Fruit fly (Drosophila melanogaster) whole organism, embryonic: ENCODE results near the gene CG14220.

Experiments used
- CG10959 ChIP-seq: fragments of 200-800 bp; sonication (Bioruptor generic); IDR thresholded peaks from 2 replicates; pipeline ENCODE4 v1.3.6; 2022; ENCODE audit warnings: missing biosample characterization, missing genetic modification characterization
- CG12744 ChIP-seq: fragments of 200-800 bp; sonication (Bioruptor generic); optimal IDR thresholded peaks from 2 replicates; lab custom pipeline; 2016; ENCODE audit warnings: missing biosample characterization, missing genetic modification characterization
- CG13123 ChIP-seq: fragments of 200-800 bp; sonication (Bioruptor generic); optimal IDR thresholded peaks from 2 replicates; lab custom pipeline; 2016; ENCODE audit warnings: missing biosample characterization, missing genetic modification characterization
- CG15479 ChIP-seq: fragments of 200-800 bp; sonication (Bioruptor generic); optimal IDR thresholded peaks from 3 replicates; lab custom pipeline; 2019; ENCODE audit warnings: missing biosample characterization, mild to moderate bottlenecking, missing genetic modification characterization, moderate library complexity
- CG18764 ChIP-seq: fragments of 200-800 bp; sonication (Bioruptor generic); optimal IDR thresholded peaks from 3 replicates; lab custom pipeline; 2016; ENCODE audit warnings: missing biosample characterization, missing genetic modification characterization
- CG31224 ChIP-seq: fragments of 200-800 bp; sonication (Bioruptor generic); IDR thresholded peaks from 2 replicates; pipeline ENCODE4 v1.3.6; 2022; ENCODE audit warnings: missing biosample characterization, missing genetic modification characterization
- CG33213 ChIP-seq: fragments of 200-800 bp; sonication (Bioruptor generic); optimal IDR thresholded peaks from 3 replicates; lab custom pipeline; 2016; ENCODE audit warnings: missing biosample characterization, missing genetic modification characterization
- CG3838 ChIP-seq: fragments of 200-800 bp; sonication (Bioruptor generic); optimal IDR thresholded peaks from 3 replicates; lab custom pipeline; 2016; ENCODE audit warnings: missing biosample characterization, missing genetic modification characterization
- CG42726 ChIP-seq: fragments of 200-800 bp; sonication (Bioruptor generic); IDR thresholded peaks from 2 replicates; pipeline ENCODE4 v1.3.6; 2022; ENCODE audit warnings: missing biosample characterization, missing genetic modification characterization; ENCODE audit not compliant: partially characterized antibody
- CG6854 ChIP-seq: fragments of 200-800 bp; sonication (Bioruptor generic); optimal IDR thresholded peaks from 3 replicates; lab custom pipeline; 2017; ENCODE audit warnings: missing biosample characterization, mild to moderate bottlenecking, missing genetic modification characterization
- CG8765 ChIP-seq: fragments of 200-800 bp; sonication (Bioruptor generic); IDR thresholded peaks from 2 replicates; pipeline ENCODE4 v1.3.6; 2022; ENCODE audit warnings: missing biosample characterization, missing genetic modification characterization
- CG8924 ChIP-seq: fragments of 200-800 bp; optimal IDR thresholded peaks from 3 replicates; lab custom pipeline; 2019; ENCODE audit warnings: missing biosample characterization, mild to moderate bottlenecking, missing genetic modification characterization, moderate library complexity
- D ChIP-seq, 2 experiments: fragments of 200-800 bp in 1 of 2; fragments of >200 bp in 1 of 2; sonication (Bioruptor generic) in 1 of 2; optimal IDR thresholded peaks; 2 replicates in 1 of 2; 3 replicates in 1 of 2; lab custom pipeline; 2017; ENCODE audit warnings: mild to moderate bottlenecking in 1 of 2, missing biosample characterization in 1 of 2, missing genetic modification characterization in 1 of 2, missing genetic modification reagents in 1 of 2
- ERR ChIP-seq: fragments of 200-800 bp; sonication (Bioruptor generic); optimal IDR thresholded peaks from 2 replicates; lab custom pipeline; 2016; ENCODE audit warnings: missing biosample characterization, missing genetic modification characterization
- Ets65A ChIP-seq: fragments of 200-800 bp; sonication (Bioruptor generic); peaks from one replicate; lab custom pipeline; 2016; ENCODE audit warnings: missing biosample characterization, missing genetic modification characterization
- Fer1 ChIP-seq: fragments of 200-800 bp; sonication (Bioruptor generic); optimal IDR thresholded peaks from 2 replicates; lab custom pipeline; 2017; ENCODE audit warnings: missing biosample characterization, mild to moderate bottlenecking, missing genetic modification characterization
- Gsc ChIP-seq: fragments of 200-800 bp; sonication (Bioruptor generic); IDR thresholded peaks from 2 replicates; pipeline ENCODE4 v1.3.6; 2022; ENCODE audit warnings: missing biosample characterization, missing genetic modification characterization
- Hr51 ChIP-seq, 2 experiments: fragments of 200-800 bp; sonication (Bioruptor generic); optimal IDR thresholded peaks; 2 replicates in 1 of 2; 3 replicates in 1 of 2; lab custom pipeline; 2016 to 2018; ENCODE audit warnings: missing biosample characterization in 2 of 2, missing genetic modification characterization in 2 of 2, mild to moderate bottlenecking in 1 of 2, moderate library complexity in 1 of 2
- Lpt ChIP-seq: fragments of >200 bp; optimal IDR thresholded peaks from 2 replicates; lab custom pipeline; 2018; ENCODE audit warnings: missing biosample characterization, missing genetic modification characterization
- MBD-R2 ChIP-seq: fragments of 200-800 bp; sonication (Bioruptor generic); IDR thresholded peaks from 2 replicates; pipeline ENCODE4 v1.3.6; 2022; ENCODE audit warnings: missing biosample characterization, missing genetic modification characterization
- Med ChIP-seq: fragments of 200-800 bp; sonication (Bioruptor generic); peaks from one replicate; lab custom pipeline; 2016; ENCODE audit warnings: missing biosample characterization, missing genetic modification characterization, mild to moderate bottlenecking, inconsistent platforms, moderate library complexity
- NK7.1 ChIP-seq: fragments of 200-800 bp; sonication (Bioruptor generic); optimal IDR thresholded peaks from 3 replicates; lab custom pipeline; 2016; ENCODE audit warnings: missing biosample characterization, missing genetic modification characterization
- Nf-YB ChIP-seq: fragments of 200-800 bp; sonication (Bioruptor generic); optimal IDR thresholded peaks from 3 replicates; lab custom pipeline; 2019; ENCODE audit warnings: missing biosample characterization, mild to moderate bottlenecking, missing genetic modification characterization, moderate library complexity
- Optix ChIP-seq: fragments of 200-800 bp; sonication (Bioruptor generic); IDR thresholded peaks from 3 replicates; pipeline ENCODE4 v1.3.6; 2022; ENCODE audit warnings: missing biosample characterization, missing genetic modification characterization
- Six4 ChIP-seq: fragments of 200-800 bp; sonication (Bioruptor generic); optimal IDR thresholded peaks from 2 replicates; lab custom pipeline; 2016; ENCODE audit warnings: missing biosample characterization, missing genetic modification characterization
- Sox102F ChIP-seq: fragments of 200-800 bp; sonication (Bioruptor generic); optimal IDR thresholded peaks from 2 replicates; lab custom pipeline; 2018; ENCODE audit warnings: missing biosample characterization, mild to moderate bottlenecking, missing genetic modification characterization, moderate library complexity
- TFAM ChIP-seq: fragments of 200-800 bp; sonication (Bioruptor generic); optimal IDR thresholded peaks from 2 replicates; lab custom pipeline; 2017; ENCODE audit warnings: missing biosample characterization, missing genetic modification characterization, inconsistent platforms
- Vsx1 ChIP-seq: fragments of 200-800 bp; sonication (Bioruptor generic); optimal IDR thresholded peaks from 2 replicates; lab custom pipeline; 2017; ENCODE audit warnings: missing biosample characterization, mild to moderate bottlenecking, missing genetic modification characterization, missing genetic modification reagents
- bcd ChIP-seq: fragments of 200-800 bp; sonication (Bioruptor generic); optimal IDR thresholded peaks from 2 replicates; lab custom pipeline; 2017; ENCODE audit warnings: missing biosample characterization, mild to moderate bottlenecking, missing genetic modification characterization
- cas ChIP-seq: fragments of 200-800 bp; sonication (Bioruptor generic); IDR thresholded peaks from 2 replicates; pipeline ENCODE4 v1.3.6; 2022; ENCODE audit warnings: missing biosample characterization, missing genetic modification characterization
- chif ChIP-seq, 2 experiments: fragments of 200-800 bp; sonication (Bioruptor generic); optimal IDR thresholded peaks; 3 replicates each; lab custom pipeline; 2016; ENCODE audit warnings: missing biosample characterization in 2 of 2, missing genetic modification characterization in 2 of 2
- ci ChIP-seq: fragments of 200-800 bp; sonication (Bioruptor generic); IDR thresholded peaks from 3 replicates; pipeline ENCODE4 v1.3.6; 2022; ENCODE audit warnings: missing biosample characterization, missing genetic modification characterization
- da ChIP-seq: fragments of 200-800 bp; sonication (Bioruptor generic); optimal IDR thresholded peaks from 2 replicates; lab custom pipeline; 2016; ENCODE audit warnings: missing biosample characterization, missing genetic modification characterization
- dmrt99B ChIP-seq: fragments of 200-800 bp; sonication (Bioruptor generic); optimal IDR thresholded peaks from 2 replicates; lab custom pipeline; 2018; ENCODE audit warnings: missing biosample characterization, mild to moderate bottlenecking, missing genetic modification characterization, moderate library complexity
- dysf ChIP-seq: fragments of 200-800 bp; sonication (Bioruptor generic); IDR thresholded peaks from 3 replicates; pipeline ENCODE4 v1.3.6; 2022; ENCODE audit warnings: missing biosample characterization, missing genetic modification characterization
- fd3F ChIP-seq: fragments of 200-800 bp; sonication (Bioruptor generic); optimal IDR thresholded peaks from 2 replicates; lab custom pipeline; 2018; ENCODE audit warnings: missing biosample characterization, mild to moderate bottlenecking, missing genetic modification characterization, moderate library complexity
- insv ChIP-seq, 2 experiments: fragments of 200-800 bp; sonication (Bioruptor generic); optimal IDR thresholded peaks; 3 replicates each; lab custom pipeline; 2016 to 2018; ENCODE audit warnings: missing biosample characterization in 2 of 2, missing genetic modification characterization in 2 of 2
- klu ChIP-seq: fragments of 200-800 bp; sonication (Bioruptor generic); IDR thresholded peaks from 2 replicates; pipeline ENCODE4 v1.3.6; 2022; ENCODE audit warnings: missing biosample characterization, missing genetic modification characterization
- luna ChIP-seq: fragments of 200-800 bp; sonication (Bioruptor generic); optimal IDR thresholded peaks from 2 replicates; lab custom pipeline; 2016; ENCODE audit warnings: missing biosample characterization, missing genetic modification characterization
- maf-S ChIP-seq: fragments of 200-800 bp; sonication (Bioruptor generic); optimal IDR thresholded peaks from 2 replicates; lab custom pipeline; 2016; ENCODE audit warnings: missing biosample characterization, missing genetic modification characterization
- odd ChIP-seq: fragments of 200-800 bp; sonication (Bioruptor generic); optimal IDR thresholded peaks from 2 replicates; lab custom pipeline; 2017; ENCODE audit warnings: missing biosample characterization, mild to moderate bottlenecking, missing genetic modification characterization
- otp ChIP-seq: fragments of 200-800 bp; sonication (Bioruptor generic); IDR thresholded peaks from 3 replicates; pipeline ENCODE4, ENCODE4 v1.3.6; 2022; ENCODE audit warnings: missing biosample characterization, missing genetic modification characterization
- pum ChIP-seq: fragments of 200-800 bp; sonication (Bioruptor generic); optimal IDR thresholded peaks from 2 replicates; lab custom pipeline; 2016; ENCODE audit warnings: missing biosample characterization, missing genetic modification characterization
- repo ChIP-seq: fragments of 200-800 bp; sonication (Bioruptor generic); optimal IDR thresholded peaks from 2 replicates; lab custom pipeline; 2016; ENCODE audit warnings: missing biosample characterization, missing genetic modification characterization
- sd ChIP-seq: fragments of 200-800 bp; sonication (Bioruptor generic); optimal IDR thresholded peaks from 3 replicates; lab custom pipeline; 2018; ENCODE audit warnings: missing biosample characterization, mild to moderate bottlenecking, missing genetic modification characterization, moderate library complexity
- shn ChIP-seq: fragments of 200-800 bp; sonication (Bioruptor generic); optimal IDR thresholded peaks from 3 replicates; lab custom pipeline; 2016; ENCODE audit warnings: missing biosample characterization, missing genetic modification characterization
- slbo ChIP-seq: fragments of 200-800 bp; sonication (Bioruptor generic); IDR thresholded peaks from 2 replicates; pipeline ENCODE4 v1.3.6; 2022; ENCODE audit warnings: missing biosample characterization, missing genetic modification characterization
- sr ChIP-seq: fragments of 200-800 bp; sonication (Bioruptor generic); IDR thresholded peaks from 3 replicates; pipeline ENCODE4 v1.3.6; 2022; ENCODE audit warnings: missing biosample characterization, missing genetic modification characterization
- stwl ChIP-seq: fragments of 200-800 bp; sonication (Bioruptor generic); optimal IDR thresholded peaks from 3 replicates; lab custom pipeline; 2018; ENCODE audit warnings: missing biosample characterization, mild to moderate bottlenecking, missing genetic modification characterization, moderate library complexity
- zfh2 ChIP-seq: fragments of 200-800 bp; sonication (Bioruptor generic); optimal IDR thresholded peaks from 2 replicates; lab custom pipeline; 2016; ENCODE audit warnings: missing biosample characterization, missing genetic modification characterization

CG14220 gene

DNA sequence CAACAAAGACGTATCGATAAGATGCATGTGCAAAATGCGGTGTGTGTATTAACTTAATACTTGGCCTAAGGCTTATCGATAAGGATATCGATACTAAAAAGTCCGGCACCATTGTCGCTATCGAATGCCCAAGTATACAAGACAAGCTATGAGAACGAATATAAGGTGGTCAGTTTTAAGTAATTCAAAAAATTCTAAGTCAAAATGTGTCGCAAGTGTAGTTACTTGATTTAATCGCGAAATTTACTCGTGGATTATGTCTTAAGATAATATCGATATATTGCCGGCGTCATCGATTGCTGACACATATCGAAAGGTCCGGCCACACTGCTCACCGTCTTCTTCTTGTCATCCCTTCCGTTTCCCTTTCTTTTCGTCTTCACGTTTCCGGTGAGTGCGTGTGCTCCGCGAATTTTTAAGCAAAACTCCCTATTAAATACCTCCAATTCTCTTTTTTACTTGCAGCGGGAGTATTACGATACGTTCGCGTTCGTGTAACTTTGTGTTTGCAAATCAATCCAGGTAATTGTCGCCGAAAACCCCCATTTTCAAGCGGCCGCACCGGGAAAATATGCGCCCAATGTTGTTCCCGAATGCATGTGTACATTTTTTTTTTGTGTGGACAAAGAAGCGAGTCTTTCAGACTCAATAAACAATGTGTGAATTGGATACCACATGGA lies 3.8 kb downstream of the CG14220 start, which contains the start of gene RpS10b (continued):
- TF ChIP-seq CG3838 (GFP tag; lab: Kevin White, UChicago) (peak; percentile 54), CG6854 (GFP tag; lab: Kevin White, UChicago) (peak; percentile 92), MBD-R2 (GFP tag; lab: Robert Waterston, UW) (peak; percentile 42; the same call in 1 of the 2 replicates), chif (GFP tag; optimal IDR thresholded peaks at IDR 0.05; lab: Kevin White, UChicago) (peak; percentile 63 to 89), CG18764 (GFP tag; lab: Kevin White, UChicago) (peak; percentile 83), CG13123 (GFP tag; lab: Kevin White, UChicago) (peak; percentile 54), shn (GFP tag; lab: Kevin White, UChicago) (peak; percentile 90), CG8924 (tag; lab: Kevin White, UChicago) (peak; percentile 72), CG31224 (GFP tag; lab: Robert Waterston, UW) (peak; percentile 59), sr (GFP tag; lab: Robert Waterston, UW) (peak; percentile 88), CG8765 (GFP tag; lab: Robert Waterston, UW) (peak; percentile 29; the same call in 1 of the 2 replicates), dysf (GFP tag; lab: Robert Waterston, UW) (peak; percentile 81), Six4 (GFP tag; lab: Kevin White, UChicago) (peak; percentile 74), NK7.1 (GFP tag; lab: Kevin White, UChicago) (peak; percentile 94), bcd (GFP tag; lab: Kevin White, UChicago) (peak; percentile 95), Gsc (no peak), CG33213 (GFP tag; lab: Kevin White, UChicago) (peak; percentile 87), Sox102F (GFP tag; lab: Kevin White, UChicago) (peak; percentile 47), Nf-YB (GFP tag; lab: Kevin White, UChicago) (peak; percentile 76), D (optimal IDR thresholded peaks at IDR 0.05; lab: Kevin White, UChicago) (peak; percentile 56), D (GFP tag; optimal IDR thresholded peaks at IDR 0.05; lab: Kevin White, UChicago) (peak; percentile 90), CG12744 (GFP tag; lab: Kevin White, UChicago) (peak; percentile 67), sd (tag; lab: Kevin White, UChicago) (peak; percentile 46), CG42726 (GFP tag; lab: Robert Waterston, UW) (peak; percentile 77), Med (GFP tag; lab: Kevin White, UChicago) (peak; percentile 99), repo (GFP tag; lab: Kevin White, UChicago) (peak; percentile 92), stwl (tag; lab: Kevin White, UChicago) (peak; percentile 76), Ets65A (GFP tag; lab: Kevin White, UChicago) (peak; percentile 98), maf-S (GFP tag; lab: Kevin White, UChicago) (peak; percentile 74), ci (GFP tag; lab: Robert Waterston, UW) (peak; percentile 96), CG15479 (GFP tag; lab: Kevin White, UChicago) (peak; percentile 53), insv (GFP tag; optimal IDR thresholded peaks at IDR 0.05; lab: Kevin White, UChicago) (peak in 1 of 2 experiments; percentile 83), klu (GFP tag; lab: Robert Waterston, UW) (peak; percentile 17; the same call in 1 of the 2 replicates), TFAM (GFP tag; lab: Kevin White, UChicago) (peak; percentile 68), Hr51 (GFP tag; optimal IDR thresholded peaks at IDR 0.05; lab: Kevin White, UChicago) (peak; percentile 78), Vsx1 (GFP tag; lab: Kevin White, UChicago) (peak; percentile 93), luna (GFP tag; lab: Kevin White, UChicago) (peak; percentile 47), ERR (GFP tag; lab: Kevin White, UChicago) (peak; percentile 40), da (peak; percentile 93), Optix (peak; percentile 78), zfh2 (GFP tag; lab: Kevin White, UChicago) (peak; percentile 79), dmrt99B (tag; lab: Kevin White, UChicago) (peak; percentile 81), otp (GFP tag; lab: Robert Waterston, UW) (peak; percentile 87), fd3F (GFP tag; lab: Kevin White, UChicago) (peak; percentile 77), Lpt (GFP tag; lab: Kevin White, UChicago) (no peak), CG10959 (GFP tag; lab: Robert Waterston, UW) (peak; percentile 64), pum (GFP tag; lab: Kevin White, UChicago) (peak; percentile 53), cas (GFP tag; lab: Robert Waterston, UW) (no peak), odd (GFP tag; lab: Kevin White, UChicago) (peak; percentile 97), slbo (GFP tag; lab: Robert Waterston, UW) (peak; percentile 75), Fer1 (GFP tag; lab: Kevin White, UChicago) (peak; percentile 93)
